Fruit fly (Drosophila melanogaster) whole organism, pupa: ENCODE results near the gene ppk16.

Experiments
- CG10348 ChIP-seq: fragments of 200-800 bp; sonication (Bioruptor generic); IDR thresholded peaks from 2 replicates; pipeline ENCODE4 v1.3.6; 2022; ENCODE audit warnings: missing biosample characterization, missing genetic modification characterization
- CG4496 ChIP-seq: fragments of 200-800 bp; sonication (Bioruptor generic); IDR thresholded peaks from 3 replicates; pipeline ENCODE4 v1.3.6; 2022; ENCODE audit warnings: missing biosample characterization, missing genetic modification characterization
- D1 ChIP-seq: fragments of 200-800 bp; sonication (Bioruptor generic); optimal IDR thresholded peaks from 2 replicates; lab custom pipeline; 2018; ENCODE audit warnings: missing biosample characterization, mild to moderate bottlenecking, missing genetic modification characterization, moderate library complexity
- EcR ChIP-seq: fragments of 200-800 bp; sonication (Bioruptor generic); optimal IDR thresholded peaks from 3 replicates; lab custom pipeline; 2019; ENCODE audit warnings: missing biosample characterization, missing genetic modification characterization, mild to moderate bottlenecking, moderate library complexity, missing genetic modification reagents
- Snoo ChIP-seq: fragments of 200-800 bp; sonication (Bioruptor generic); optimal IDR thresholded peaks from 3 replicates; lab custom pipeline; 2017; ENCODE audit warnings: missing biosample characterization, mild to moderate bottlenecking, missing genetic modification characterization, inconsistent platforms
- gl ChIP-seq: fragments of 200-800 bp; sonication (Bioruptor generic); optimal IDR thresholded peaks from 2 replicates; lab custom pipeline; 2018; ENCODE audit warnings: missing biosample characterization, mild to moderate bottlenecking, missing genetic modification characterization
- rn ChIP-seq: fragments of 200-800 bp; sonication (Bioruptor generic); IDR thresholded peaks from 2 replicates; pipeline ENCODE4 v1.3.6; 2022; ENCODE audit warnings: missing biosample characterization, missing genetic modification characterization

DNA sequence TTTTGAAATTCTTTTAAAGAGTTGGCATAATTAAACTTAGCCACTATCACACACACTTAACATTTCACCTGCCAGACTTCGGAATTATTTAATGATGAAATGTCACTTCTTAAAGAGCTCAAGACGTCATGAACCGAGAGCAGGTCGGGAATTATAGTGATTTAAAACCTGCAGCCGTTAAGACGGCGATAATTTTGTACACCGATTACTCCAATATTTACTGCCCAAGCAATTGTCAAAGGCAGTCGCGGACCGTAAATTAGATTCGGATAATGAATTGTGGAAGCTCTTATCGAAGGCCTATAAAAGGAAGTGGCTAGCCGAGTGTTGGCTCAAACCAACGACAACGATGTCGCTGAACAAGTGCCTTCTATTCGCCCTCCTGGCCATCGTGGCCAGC lies 6.1 kb downstream of the ppk16 start, which contains the start of gene CG17633:
- TF ChIP-seq CG10348 (GFP tag; lab: Robert Waterston, UW) (no peak), EcR (GFP tag; lab: Kevin White, UChicago) (no peak), D1 (no peak), gl (no peak), rn (GFP tag; lab: Robert Waterston, UW) (no peak), CG4496 (no peak), Snoo (tag; lab: Kevin White, UChicago) (no peak)
